Worm (Caenorhabditis elegans) whole organism, midembryonic: ENCODE measurements around the gene col-68.

ENCODE experiments used
- T22C8.4 ChIP-seq: fragments of 200-800 bp; sonication (Bioruptor generic); IDR thresholded peaks from 2 replicates; pipeline ENCODE4 v1.3.6; 2022; ENCODE audit warnings: missing genetic modification characterization, missing compliant biosample characterization
- cog-1 ChIP-seq: sonication (generic microtip); optimal IDR thresholded peaks from 2 replicates; lab custom pipeline; 2016; ENCODE audit warnings: missing genetic modification characterization, missing compliant biosample characterization
- flt-1 ChIP-seq: fragments of 200-800 bp; sonication (Bioruptor generic); IDR thresholded peaks from 2 replicates; pipeline ENCODE4 v1.3.6; 2022; ENCODE audit warnings: missing genetic modification characterization, missing compliant biosample characterization
- klf-2 ChIP-seq: fragments of 200-800 bp; sonication (Bioruptor generic); conservative IDR thresholded peaks from 2 replicates; pipeline ENCODE4 v1.3.6; 2022; ENCODE audit warnings: missing genetic modification reagents, missing genetic modification characterization, missing compliant biosample characterization
- med-1 ChIP-seq: sonication (generic microtip); optimal IDR thresholded peaks from 2 replicates; lab custom pipeline; 2017; ENCODE audit warnings: missing genetic modification characterization, mild to moderate bottlenecking, missing compliant biosample characterization, antibody characterized with exemption, missing genetic modification reagents; ENCODE audit not compliant: insufficient read depth
- ref-1 ChIP-seq: fragments of 200-800 bp; sonication (Bioruptor generic); conservative IDR thresholded peaks from 2 replicates; pipeline ENCODE4 v1.3.6; 2022; ENCODE audit warnings: missing genetic modification reagents, missing genetic modification characterization, missing compliant biosample characterization
- tab-1 ChIP-seq: fragments of 200-800 bp; sonication (Bioruptor generic); IDR thresholded peaks from 2 replicates; pipeline ENCODE4 v1.3.6; 2022; ENCODE audit warnings: missing genetic modification characterization, missing compliant biosample characterization
- ztf-23 ChIP-seq: fragments of 200-800 bp; sonication (Bioruptor generic); IDR thresholded peaks from 2 replicates; pipeline ENCODE4 v1.3.6; 2022; ENCODE audit warnings: missing genetic modification reagents, missing genetic modification characterization, missing compliant biosample characterization
- ztf-29 ChIP-seq: fragments of 200-800 bp; sonication (Bioruptor generic); IDR thresholded peaks from 2 replicates; pipeline ENCODE4 v1.3.6; 2022; ENCODE audit warnings: missing genetic modification reagents, missing genetic modification characterization, missing compliant biosample characterization

col-68 gene

DNA sequence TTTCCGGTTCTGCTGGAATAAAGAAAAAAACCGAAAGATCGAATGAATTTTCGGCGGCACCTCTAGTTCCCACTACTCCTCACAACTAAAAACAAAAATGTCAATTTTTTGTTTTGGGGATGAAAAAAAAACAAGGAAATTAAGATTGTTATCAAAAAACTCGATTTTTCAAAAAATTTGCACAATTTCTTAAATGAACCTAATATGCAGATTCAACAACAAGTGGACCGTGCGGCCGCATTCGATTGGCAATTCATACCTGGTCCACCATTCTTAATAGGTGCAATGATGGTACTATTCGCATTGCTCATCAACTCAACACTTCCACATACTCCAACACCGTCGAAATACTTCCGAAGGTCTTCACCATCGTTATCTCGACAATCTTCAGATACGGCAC is 47.2 kb downstream of the col-68 start:
- TF ChIP-seq ztf-29 (GFP tag; lab: Robert Waterston, UW) (no peak), tab-1 (GFP tag; lab: Robert Waterston, UW) (no peak), ref-1 (GFP tag; lab: Robert Waterston, UW) (no peak), cog-1 (tag; lab: Kevin White, UChicago) (no peak), ztf-23 (GFP tag; lab: Robert Waterston, UW) (no peak), klf-2 (no peak), T22C8.4 (GFP tag; lab: Robert Waterston, UW) (no peak), flt-1 (GFP tag; lab: Robert Waterston, UW) (no peak), med-1 (no peak)

DNA sequence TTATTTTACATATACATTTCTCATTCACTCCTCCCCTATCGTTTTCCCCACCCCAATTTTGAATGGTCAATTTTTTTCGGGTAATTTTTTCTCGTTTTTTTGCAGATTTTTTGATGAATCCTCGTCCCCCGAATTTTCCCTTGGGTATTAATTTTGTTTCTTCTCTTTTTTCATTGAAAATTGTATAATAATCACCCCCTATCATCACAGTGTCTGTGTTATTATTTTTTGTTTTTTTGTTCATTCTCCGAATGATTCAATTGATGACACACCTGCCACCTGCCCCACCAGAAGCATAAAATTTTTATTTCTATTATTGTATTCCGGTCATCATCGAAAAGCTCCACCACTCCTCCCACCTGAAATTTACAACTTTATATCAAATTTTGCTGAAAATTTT is 47.9 kb downstream of the col-68 start, which contains the start of gene T25D3.3:
Gene T25D3.3 (plus strand): TSS at position 301 of the 400 bp plus-strand sequence.
- TF ChIP-seq T22C8.4 (GFP tag; lab: Robert Waterston, UW) (no peak), ref-1 (GFP tag; lab: Robert Waterston, UW) (no peak), ztf-29 (GFP tag; lab: Robert Waterston, UW) (no peak), cog-1 (tag; lab: Kevin White, UChicago) (no peak), med-1 (no peak), flt-1 (GFP tag; lab: Robert Waterston, UW) (no peak), ztf-23 (GFP tag; lab: Robert Waterston, UW) (no peak), tab-1 (GFP tag; lab: Robert Waterston, UW) (no peak), klf-2 (no peak)
